Worm (Caenorhabditis elegans) whole organism, L2 larva: Measurements from ENCODE around the gene C13A10.1.

Source experiments
- ama-1 ChIP-seq: fragments of 150-350 bp; optimal IDR thresholded peaks from 2 replicates; lab custom pipeline; 2018; ENCODE audit warnings: inconsistent platforms
- ceh-82 ChIP-seq: fragments of 150-350 bp; optimal IDR thresholded peaks from 2 replicates; lab custom pipeline; 2014; ENCODE audit warnings: missing biosample characterization, missing genetic modification characterization
- elt-1 ChIP-seq: fragments of 150-350 bp; optimal IDR thresholded peaks from 2 replicates; lab custom pipeline; 2014; ENCODE audit warnings: missing biosample characterization, missing genetic modification characterization
- elt-3 ChIP-seq: sonication (generic microtip); optimal IDR thresholded peaks from 2 replicates; lab custom pipeline; 2017; ENCODE audit warnings: missing biosample characterization, missing genetic modification characterization
- lin-13 ChIP-seq: fragments of 150-350 bp; optimal IDR thresholded peaks from 2 replicates; lab custom pipeline; 2014; ENCODE audit warnings: missing biosample characterization, missing genetic modification reagents, missing genetic modification characterization
- mab-5 ChIP-seq: fragments of 150-350 bp; optimal IDR thresholded peaks from 2 replicates; lab custom pipeline; 2014; ENCODE audit warnings: missing biosample characterization, missing genetic modification characterization
- nhr-25 ChIP-seq: fragments of 150-350 bp; sonication (generic microtip); optimal IDR thresholded peaks from 3 replicates; lab custom pipeline; 2014; ENCODE audit warnings: missing biosample characterization, missing genetic modification characterization
- nhr-6 ChIP-seq: fragments of 150-350 bp; optimal IDR thresholded peaks from 2 replicates; lab custom pipeline; 2014; ENCODE audit warnings: missing biosample characterization, missing genetic modification characterization
- sem-4 ChIP-seq: fragments of 150-350 bp; optimal IDR thresholded peaks from 2 replicates; lab custom pipeline; 2014; ENCODE audit warnings: missing biosample characterization, missing genetic modification reagents, missing genetic modification characterization
- skn-1 ChIP-seq: sonication (generic microtip); optimal IDR thresholded peaks from 2 replicates; lab custom pipeline; 2017; ENCODE audit warnings: missing biosample characterization, missing genetic modification characterization
- snpc-4 ChIP-seq: fragments of 150-350 bp; optimal IDR thresholded peaks from 2 replicates; lab custom pipeline; 2014; ENCODE audit warnings: missing biosample characterization, missing genetic modification characterization
- unc-39 ChIP-seq: fragments of 150-350 bp; optimal IDR thresholded peaks from 2 replicates; lab custom pipeline; 2014; ENCODE audit warnings: missing biosample characterization, missing genetic modification characterization
- unc-62 ChIP-seq: fragments of 150-350 bp; optimal IDR thresholded peaks from 2 replicates; lab custom pipeline; 2014; ENCODE audit warnings: missing biosample characterization, missing genetic modification reagents, missing genetic modification characterization
- ztf-11 ChIP-seq: sonication (generic microtip); optimal IDR thresholded peaks from 2 replicates; lab custom pipeline; 2017; ENCODE audit warnings: missing biosample characterization, missing genetic modification characterization

DNA sequence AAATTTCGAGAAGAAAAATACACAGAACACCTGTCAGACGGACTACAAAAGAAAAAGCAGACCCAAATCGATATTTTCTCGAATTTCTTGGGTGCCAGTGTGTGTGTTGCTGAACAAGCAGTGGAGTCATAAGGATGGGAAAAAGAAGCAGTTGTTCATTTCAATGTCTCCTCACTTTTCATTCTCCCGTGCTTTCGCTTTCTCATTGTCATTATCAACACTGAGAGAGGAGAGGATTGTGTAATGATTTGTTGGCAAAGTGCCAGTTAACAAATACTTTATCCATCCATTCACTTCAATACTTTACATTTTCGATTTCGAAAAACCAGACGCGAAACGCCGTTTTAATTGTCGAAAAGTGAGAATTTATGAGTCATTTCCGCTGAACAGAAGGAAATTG, 20.2 kb upstream of the C13A10.1 start:
- no peak for TF ChIP-seq sem-4
- TF ChIP-seq skn-1 (tag; lab: Kevin White, UChicago) = no peak
- no peak for TF ChIP-seq mab-5 (tag; lab: Kevin White, UChicago)
- no peak for TF ChIP-seq ceh-82 (tag; lab: Kevin White, UChicago)
- no peak for TF ChIP-seq snpc-4 (tag; lab: Kevin White, UChicago)
- no peak for TF ChIP-seq unc-39 (tag; lab: Kevin White, UChicago)
- TF ChIP-seq unc-62 (GFP tag; lab: Kevin White, UChicago) = no peak
- no peak for TF ChIP-seq ama-1 (lab: Kevin White, UChicago)
- no peak for TF ChIP-seq nhr-25 (tag; lab: Kevin White, UChicago)
- TF ChIP-seq lin-13 (GFP tag; lab: Kevin White, UChicago) = no peak
- TF ChIP-seq ztf-11 (tag; lab: Kevin White, UChicago) = no peak
- TF ChIP-seq elt-1 (tag; lab: Kevin White, UChicago) = no peak
- TF ChIP-seq elt-3 (tag; lab: Kevin White, UChicago) = no peak
- TF ChIP-seq nhr-6 (tag; lab: Kevin White, UChicago) = no peak
